Fruit fly (Drosophila melanogaster): ENCODE data around the gene Doa.

Gene Doa

dm6 chr3R:28851966-28852377 is 35.9 kb upstream of the Doa start (continued):
- TF ChIP-seq salr (GFP tag; optimal IDR thresholded peaks at IDR 0.05) (peak in 1 of 2 experiments; percentile 79), fd85E (GFP tag; optimal IDR thresholded peaks at IDR 0.05) (no peak), dsx (GFP tag; optimal IDR thresholded peaks at IDR 0.05; ENCODE audit: poor library complexity, severe bottlenecking) (no peak), CG8319 (GFP tag; optimal IDR thresholded peaks at IDR 0.05) (peak; percentile 13), Eip93F (GFP tag; optimal IDR thresholded peaks at IDR 0.05) (no peak), achi (GFP tag; optimal IDR thresholded peaks at IDR 0.05) (peak; percentile 58), CG6808 (GFP tag; optimal IDR thresholded peaks at IDR 0.05) (peak; percentile 40), CG6792 (GFP tag; optimal IDR thresholded peaks at IDR 0.05) (peak; percentile 25), Blimp-1 (GFP tag; optimal IDR thresholded peaks at IDR 0.05) (no peak), vri (GFP tag; optimal IDR thresholded peaks at IDR 0.05) (no peak), Ets21C (GFP tag; optimal IDR thresholded peaks at IDR 0.05) (no peak), CG11294 (GFP tag; IDR thresholded peaks at IDR 0.05) (no peak), CG4318 (GFP tag; optimal IDR thresholded peaks at IDR 0.05) (peak; percentile 69), CG8119 (GFP tag; IDR thresholded peaks at IDR 0.05) (peak; percentile 38; the same call in 1 of the 3 replicates), esn (GFP tag; optimal IDR thresholded peaks at IDR 0.05) (peak; percentile 47), CG15336 (GFP tag; IDR thresholded peaks at IDR 0.05) (no peak)

dm6 chr3R:28856140-28856539 is 31.7 kb upstream of the Doa start:
- no peak for TF ChIP-seq fd85E (GFP tag; optimal IDR thresholded peaks at IDR 0.05)
- TF ChIP-seq fkh (GFP tag; optimal IDR thresholded peaks at IDR 0.05) = peak; percentile 60

dm6 chr3R:28856829-28857228 is 31.0 kb upstream of the Doa start:
- TF ChIP-seq Eip75B (GFP tag; optimal IDR thresholded peaks at IDR 0.05) (no peak), CG6276 (GFP tag; optimal IDR thresholded peaks at IDR 0.05) (no peak), dac (GFP tag; optimal IDR thresholded peaks at IDR 0.05) (no peak), OdsH (GFP tag; optimal IDR thresholded peaks at IDR 0.05) (no peak), net (GFP tag; optimal IDR thresholded peaks at IDR 0.05) (no peak), Sox15 (GFP tag; optimal IDR thresholded peaks at IDR 0.05) (no peak), Sox14 (GFP tag; optimal IDR thresholded peaks at IDR 0.05) (no peak), CG34406 (GFP tag; optimal IDR thresholded peaks at IDR 0.05) (no peak), achi (GFP tag; optimal IDR thresholded peaks at IDR 0.05) (no peak), fd85E (GFP tag; optimal IDR thresholded peaks at IDR 0.05) (no peak), CG6163 (GFP tag; IDR thresholded peaks at IDR 0.05) (no peak), cyc (GFP tag; optimal IDR thresholded peaks at IDR 0.05) (no peak), CG1621 (tag; optimal IDR thresholded peaks at IDR 0.05) (no peak), lz (GFP tag; optimal IDR thresholded peaks at IDR 0.05) (no peak), CG31627 (GFP tag; optimal IDR thresholded peaks at IDR 0.05) (no peak), topi (GFP tag; optimal IDR thresholded peaks at IDR 0.05) (no peak), CG3032 (tag; optimal IDR thresholded peaks at IDR 0.05) (no peak), fkh (GFP tag; optimal IDR thresholded peaks at IDR 0.05) (no peak)

dm6 chr3R:28857287-28858024 is 30.4 kb upstream of the Doa start:
- peak; percentile 19 for TF ChIP-seq topi (GFP tag; optimal IDR thresholded peaks at IDR 0.05)
- no peak for TF ChIP-seq fd85E (GFP tag; optimal IDR thresholded peaks at IDR 0.05)
- TF ChIP-seq salr (GFP tag; optimal IDR thresholded peaks at IDR 0.05) = peak; percentile 1 to 11
- peak; percentile 29 for TF ChIP-seq Hr39 (GFP tag; optimal IDR thresholded peaks at IDR 0.05)
- TF ChIP-seq CG3032 (tag; optimal IDR thresholded peaks at IDR 0.05) = peak; percentile 60
- peak; percentile 60 for TF ChIP-seq CG1621 (tag; optimal IDR thresholded peaks at IDR 0.05)
- no peak for TF ChIP-seq CG6854 (GFP tag; optimal IDR thresholded peaks at IDR 0.05)
- no peak for TF ChIP-seq Smox (GFP tag; optimal IDR thresholded peaks at IDR 0.05)
- TF ChIP-seq Sox14 (GFP tag; optimal IDR thresholded peaks at IDR 0.05) = peak; percentile 29
- TF ChIP-seq Ets21C (GFP tag; optimal IDR thresholded peaks at IDR 0.05) = no peak
- peak; percentile 40; the same call in 1 of the 2 replicates for TF ChIP-seq Gug (GFP tag; IDR thresholded peaks at IDR 0.05)
- TF ChIP-seq CG7368 (GFP tag; optimal IDR thresholded peaks at IDR 0.05) = no peak
- TF ChIP-seq fd59A (GFP tag; optimal IDR thresholded peaks at IDR 0.05) = peak; percentile 48
- TF ChIP-seq CG10631 (GFP tag; optimal IDR thresholded peaks at IDR 0.05) = peak; percentile 52
- TF ChIP-seq cyc (GFP tag; optimal IDR thresholded peaks at IDR 0.05) = no peak
- no peak for TF ChIP-seq Lpt (GFP tag; optimal IDR thresholded peaks at IDR 0.05)
- TF ChIP-seq Hr38 (GFP tag; optimal IDR thresholded peaks at IDR 0.05) = no peak
- peak; percentile 61 for TF ChIP-seq OdsH (GFP tag; optimal IDR thresholded peaks at IDR 0.05)
- TF ChIP-seq Sox102F (GFP tag; optimal IDR thresholded peaks at IDR 0.05) = no peak
- TF ChIP-seq CG32006 (GFP tag; optimal IDR thresholded peaks at IDR 0.05) = peak; percentile 81
- TF ChIP-seq dac (GFP tag; optimal IDR thresholded peaks at IDR 0.05) = peak; percentile 63
- TF ChIP-seq Eip75B (GFP tag; optimal IDR thresholded peaks at IDR 0.05) = peak; percentile 50
- TF ChIP-seq Eip93F (GFP tag; optimal IDR thresholded peaks at IDR 0.05) = no peak
- peak in 1 of 2 experiments; percentile 18 for TF ChIP-seq ss (GFP tag; optimal IDR thresholded peaks at IDR 0.05)

All from whole organism, prepupa.